Fruit fly (Drosophila melanogaster) whole organism, prepupa: ENCODE measurements around the gene dar1.

Experiments
- Blimp-1 ChIP-seq: fragments of 200-800 bp; sonication (Bioruptor generic); optimal IDR thresholded peaks from 3 replicates; lab custom pipeline; 2017; ENCODE audit warnings: missing biosample characterization, missing genetic modification characterization, mild to moderate bottlenecking, moderate library complexity, missing genetic modification reagents
- CG10631 ChIP-seq: fragments of 200-800 bp; sonication (Bioruptor generic); optimal IDR thresholded peaks from 2 replicates; lab custom pipeline; 2016; ENCODE audit warnings: missing biosample characterization, missing genetic modification characterization
- CG11294 ChIP-seq: fragments of 200-800 bp; sonication (Bioruptor generic); IDR thresholded peaks from 2 replicates; pipeline ENCODE4 v1.3.6; 2022; ENCODE audit warnings: missing biosample characterization, missing genetic modification characterization
- CG11762 ChIP-seq: fragments of 200-800 bp; sonication (Bioruptor generic); optimal IDR thresholded peaks from 3 replicates; lab custom pipeline; 2016; ENCODE audit warnings: missing biosample characterization, missing genetic modification characterization; ENCODE audit not compliant: insufficient read depth
- CG11902 ChIP-seq: fragments of 200-800 bp; sonication (Bioruptor generic); optimal IDR thresholded peaks from 3 replicates; lab custom pipeline; 2016; ENCODE audit warnings: missing biosample characterization, missing genetic modification characterization
- CG15336 ChIP-seq: fragments of 200-800 bp; sonication (Bioruptor generic); IDR thresholded peaks from 2 replicates; pipeline ENCODE4 v1.3.6; 2022; ENCODE audit warnings: missing biosample characterization, missing genetic modification characterization
- CG1621 ChIP-seq: fragments of 200-800 bp; sonication (Bioruptor generic); optimal IDR thresholded peaks from 3 replicates; lab custom pipeline; 2018; ENCODE audit warnings: missing biosample characterization, mild to moderate bottlenecking, missing genetic modification characterization
- CG16779 ChIP-seq: fragments of 200-800 bp; sonication (Bioruptor generic); optimal IDR thresholded peaks from 3 replicates; lab custom pipeline; 2017; ENCODE audit warnings: missing biosample characterization, mild to moderate bottlenecking, missing genetic modification characterization
- CG3032 ChIP-seq: fragments of 200-800 bp; optimal IDR thresholded peaks from 2 replicates; lab custom pipeline; 2019; ENCODE audit warnings: missing biosample characterization, mild to moderate bottlenecking, missing genetic modification characterization, moderate library complexity
- CG31627 ChIP-seq: fragments of 200-800 bp; sonication (Bioruptor generic); optimal IDR thresholded peaks from 3 replicates; lab custom pipeline; 2016; ENCODE audit warnings: missing biosample characterization, missing genetic modification characterization
- CG32006 ChIP-seq: fragments of 200-800 bp; sonication (Bioruptor generic); optimal IDR thresholded peaks from 3 replicates; lab custom pipeline; 2017; ENCODE audit warnings: missing biosample characterization, mild to moderate bottlenecking, missing genetic modification characterization
- CG34406 ChIP-seq: fragments of 200-800 bp; sonication (Bioruptor generic); optimal IDR thresholded peaks from 3 replicates; lab custom pipeline; 2016; ENCODE audit warnings: missing biosample characterization, missing genetic modification characterization
- CG3919 ChIP-seq: fragments of 200-800 bp; sonication (Bioruptor generic); optimal IDR thresholded peaks from 3 replicates; lab custom pipeline; 2016; ENCODE audit warnings: missing biosample characterization, missing genetic modification characterization
- CG4318 ChIP-seq: fragments of 200-800 bp; sonication (Bioruptor generic); optimal IDR thresholded peaks from 3 replicates; lab custom pipeline; 2017; ENCODE audit warnings: missing biosample characterization, mild to moderate bottlenecking, missing genetic modification characterization
- CG6163 ChIP-seq: fragments of 200-800 bp; sonication (Bioruptor generic); IDR thresholded peaks from 3 replicates; pipeline ENCODE4 v1.3.6; 2022; ENCODE audit warnings: missing biosample characterization, missing genetic modification characterization
- CG6276 ChIP-seq: fragments of 200-800 bp; sonication (Bioruptor generic); optimal IDR thresholded peaks from 2 replicates; lab custom pipeline; 2017; ENCODE audit warnings: missing biosample characterization, mild to moderate bottlenecking, missing genetic modification characterization
- CG6792 ChIP-seq: fragments of 200-800 bp; sonication (Bioruptor generic); optimal IDR thresholded peaks from 3 replicates; lab custom pipeline; 2016; ENCODE audit warnings: missing biosample characterization, missing genetic modification characterization
- CG6854 ChIP-seq: fragments of 200-800 bp; sonication (Bioruptor generic); optimal IDR thresholded peaks from 2 replicates; lab custom pipeline; 2017; ENCODE audit warnings: missing biosample characterization, mild to moderate bottlenecking, missing genetic modification characterization
- CG8119 ChIP-seq: fragments of 200-800 bp; sonication (Bioruptor generic); IDR thresholded peaks from 3 replicates; pipeline ENCODE4 v1.3.6; 2022; ENCODE audit warnings: missing biosample characterization, missing genetic modification characterization
- CG8319 ChIP-seq: fragments of 200-800 bp; sonication (Bioruptor generic); optimal IDR thresholded peaks from 3 replicates; lab custom pipeline; 2016; ENCODE audit warnings: missing biosample characterization, missing genetic modification characterization
- CG8632 ChIP-seq: fragments of 200-800 bp; sonication (Bioruptor generic); optimal IDR thresholded peaks from 3 replicates; lab custom pipeline; 2016; ENCODE audit warnings: missing biosample characterization, missing genetic modification characterization
- CG9139 ChIP-seq: fragments of 200-800 bp; sonication (Bioruptor generic); optimal IDR thresholded peaks from 3 replicates; lab custom pipeline; 2017; ENCODE audit warnings: missing biosample characterization, mild to moderate bottlenecking, missing genetic modification characterization
- Eip75B ChIP-seq: fragments of 200-800 bp; sonication (Bioruptor generic); optimal IDR thresholded peaks from 3 replicates; lab custom pipeline; 2016; ENCODE audit warnings: missing biosample characterization, missing genetic modification characterization
- Eip78C ChIP-seq: fragments of 200-800 bp; sonication (Bioruptor generic); peaks from one replicate; lab custom pipeline; 2016; ENCODE audit warnings: missing biosample characterization, missing genetic modification characterization
- Eip93F ChIP-seq: fragments of 200-800 bp; sonication (Bioruptor generic); optimal IDR thresholded peaks from 2 replicates; lab custom pipeline; 2016; ENCODE audit warnings: missing biosample characterization, mild to moderate bottlenecking, missing genetic modification characterization
- Ets21C ChIP-seq: fragments of 200-800 bp; sonication (Bioruptor generic); optimal IDR thresholded peaks from 3 replicates; lab custom pipeline; 2016; ENCODE audit warnings: missing biosample characterization, missing genetic modification characterization
- Ets96B ChIP-seq: fragments of 200-800 bp; optimal IDR thresholded peaks from 2 replicates; lab custom pipeline; 2019; ENCODE audit warnings: missing biosample characterization, mild to moderate bottlenecking, missing genetic modification characterization, moderate library complexity
- Gug ChIP-seq: fragments of 200-800 bp; sonication (Bioruptor generic); IDR thresholded peaks from 2 replicates; pipeline ENCODE4 v1.3.6; 2022; ENCODE audit warnings: missing biosample characterization, missing genetic modification characterization
- Hr38 ChIP-seq: sonication (Bioruptor generic); optimal IDR thresholded peaks from 2 replicates; lab custom pipeline; 2016; ENCODE audit warnings: missing biosample characterization, missing genetic modification characterization
- Hr39 ChIP-seq: fragments of 200-800 bp; sonication (Bioruptor generic); optimal IDR thresholded peaks from 2 replicates; lab custom pipeline; 2016; ENCODE audit warnings: missing biosample characterization, missing genetic modification characterization
- Hr4 ChIP-seq: fragments of 200-800 bp; sonication (Bioruptor generic); optimal IDR thresholded peaks from 3 replicates; lab custom pipeline; 2016; ENCODE audit warnings: missing biosample characterization, missing genetic modification characterization
- Lpt ChIP-seq: fragments of 200-800 bp; sonication (Bioruptor generic); optimal IDR thresholded peaks from 3 replicates; lab custom pipeline; 2016; ENCODE audit warnings: missing biosample characterization, missing genetic modification characterization
- Met ChIP-seq: fragments of 200-800 bp; sonication (Bioruptor generic); optimal IDR thresholded peaks from 3 replicates; lab custom pipeline; 2016; ENCODE audit warnings: missing biosample characterization, missing genetic modification characterization
- OdsH ChIP-seq: fragments of 200-800 bp; sonication (Bioruptor generic); optimal IDR thresholded peaks from 3 replicates; lab custom pipeline; 2016; ENCODE audit warnings: missing biosample characterization, missing genetic modification characterization
- Smox ChIP-seq: fragments of 200-800 bp; sonication (Bioruptor generic); optimal IDR thresholded peaks from 3 replicates; lab custom pipeline; 2016; ENCODE audit warnings: missing biosample characterization, missing genetic modification characterization
- Sox102F ChIP-seq: fragments of 200-800 bp; sonication (Bioruptor generic); optimal IDR thresholded peaks from 2 replicates; lab custom pipeline; 2016; ENCODE audit warnings: missing biosample characterization, mild to moderate bottlenecking, missing genetic modification characterization
- Sox14 ChIP-seq: fragments of 200-800 bp; sonication (Bioruptor generic); optimal IDR thresholded peaks from 3 replicates; lab custom pipeline; 2016; ENCODE audit warnings: missing biosample characterization, missing genetic modification characterization
- Sox15 ChIP-seq: fragments of 200-800 bp; sonication (Bioruptor generic); optimal IDR thresholded peaks from 3 replicates; lab custom pipeline; 2016; ENCODE audit warnings: missing biosample characterization, missing genetic modification characterization
- achi ChIP-seq: fragments of 200-800 bp; sonication (Bioruptor generic); optimal IDR thresholded peaks from 3 replicates; lab custom pipeline; 2016; ENCODE audit warnings: missing biosample characterization, missing genetic modification characterization
- cyc ChIP-seq: fragments of 200-800 bp; sonication (Bioruptor generic); optimal IDR thresholded peaks from 3 replicates; lab custom pipeline; 2016; ENCODE audit warnings: missing biosample characterization, missing genetic modification characterization
- eg ChIP-seq: fragments of 200-800 bp; sonication (Bioruptor generic); IDR thresholded peaks from 3 replicates; pipeline ENCODE4 v1.3.6; 2022; ENCODE audit warnings: missing biosample characterization, missing genetic modification characterization
- fd59A ChIP-seq: fragments of 200-800 bp; sonication (Bioruptor generic); optimal IDR thresholded peaks from 2 replicates; lab custom pipeline; 2017; ENCODE audit warnings: missing biosample characterization, mild to moderate bottlenecking, missing genetic modification characterization, missing genetic modification reagents
- fd85E ChIP-seq: fragments of 200-800 bp; sonication (Bioruptor generic); optimal IDR thresholded peaks from 3 replicates; lab custom pipeline; 2016; ENCODE audit warnings: missing biosample characterization, missing genetic modification characterization
- fkh ChIP-seq: fragments of 200-800 bp; sonication (Bioruptor generic); optimal IDR thresholded peaks from 3 replicates; lab custom pipeline; 2017; ENCODE audit warnings: missing biosample characterization, mild to moderate bottlenecking, missing genetic modification characterization, moderate library complexity
- lz ChIP-seq: fragments of 200-800 bp; sonication (Bioruptor generic); optimal IDR thresholded peaks from 3 replicates; lab custom pipeline; 2016; ENCODE audit warnings: missing biosample characterization, missing genetic modification characterization
- net ChIP-seq: fragments of 200-800 bp; sonication (Bioruptor generic); optimal IDR thresholded peaks from 3 replicates; lab custom pipeline; 2016; ENCODE audit warnings: missing biosample characterization, missing genetic modification characterization
- salr ChIP-seq, 2 experiments: fragments of 200-800 bp; sonication (Bioruptor generic); optimal IDR thresholded peaks; 3 replicates each; lab custom pipeline; 2016 to 2018; ENCODE audit warnings: missing biosample characterization in 2 of 2, missing genetic modification characterization in 2 of 2, mild to moderate bottlenecking in 1 of 2
- spab ChIP-seq: fragments of 200-800 bp; sonication (Bioruptor generic); optimal IDR thresholded peaks from 2 replicates; lab custom pipeline; 2017; ENCODE audit warnings: missing biosample characterization, mild to moderate bottlenecking, missing genetic modification characterization, missing genetic modification reagents
- ss ChIP-seq, 2 experiments: fragments of 200-800 bp; sonication (Bioruptor generic); optimal IDR thresholded peaks; 2 replicates in 1 of 2; 3 replicates in 1 of 2; lab custom pipeline; 2017 to 2018; ENCODE audit warnings: mild to moderate bottlenecking in 2 of 2, missing biosample characterization in 2 of 2, missing genetic modification characterization in 2 of 2, moderate library complexity in 1 of 2
- topi ChIP-seq: fragments of 200-800 bp; sonication (Bioruptor generic); optimal IDR thresholded peaks from 3 replicates; lab custom pipeline; 2016; ENCODE audit warnings: missing biosample characterization, missing genetic modification characterization
- vri ChIP-seq: fragments of 200-800 bp; sonication (Bioruptor generic); optimal IDR thresholded peaks from 3 replicates; lab custom pipeline; 2016; ENCODE audit warnings: missing biosample characterization, mild to moderate bottlenecking, missing genetic modification characterization

Gene dar1

DNA sequence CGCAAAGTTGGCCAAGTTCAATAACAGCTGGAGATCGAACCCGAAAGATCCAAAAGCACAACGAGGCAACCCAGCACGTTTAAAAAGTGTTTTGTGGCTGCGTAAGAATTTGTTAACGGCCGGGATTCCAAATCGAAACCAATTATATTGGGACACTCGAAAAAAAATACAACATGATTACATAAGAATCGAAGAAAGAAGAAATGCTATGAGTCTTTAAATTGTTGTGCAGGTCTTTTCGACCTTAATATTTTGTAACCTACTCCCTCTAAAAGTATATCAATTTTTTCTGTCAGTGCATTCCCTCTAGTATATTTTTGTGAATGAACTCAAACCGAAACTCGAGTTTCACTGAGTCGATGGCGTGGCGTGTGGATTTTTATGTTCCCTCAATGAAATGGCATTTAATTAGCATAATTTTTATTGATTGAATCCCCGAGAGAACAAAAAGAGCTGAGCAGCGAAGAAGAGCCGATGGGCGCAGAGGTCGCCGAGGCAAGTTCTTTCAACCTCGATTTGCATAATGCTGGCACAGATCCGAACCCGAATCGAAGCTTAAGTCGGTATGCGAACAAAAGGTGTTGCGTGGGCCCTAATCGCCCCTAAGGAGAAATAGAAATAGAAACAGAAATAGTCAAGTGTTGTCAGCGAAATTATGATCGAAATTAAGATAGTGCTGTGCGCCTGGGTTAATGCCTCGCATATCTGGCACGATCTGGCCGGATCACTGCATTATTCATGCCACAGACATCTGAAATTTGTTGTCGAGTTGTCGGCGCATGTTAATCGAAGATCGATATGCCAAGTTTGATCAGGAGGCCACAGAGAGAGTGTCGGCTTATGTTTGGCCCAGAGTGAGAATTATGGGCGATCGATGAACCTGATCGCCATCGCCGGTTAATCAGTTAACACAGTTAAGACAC is 39.4 kb downstream of the dar1 start:
- TF ChIP-seq lz (GFP tag; lab: Kevin White, UChicago) (peak; percentile 35), eg (GFP tag; lab: Robert Waterston, UW) (no peak), Ets21C (GFP tag; lab: Kevin White, UChicago) (peak; percentile 37), OdsH (GFP tag; lab: Kevin White, UChicago) (peak; percentile 57), CG6163 (peak; percentile 31; the same call in 2 of the 3 replicates), CG6854 (GFP tag; lab: Kevin White, UChicago) (no peak), Sox15 (peak; percentile 37), topi (GFP tag; lab: Kevin White, UChicago) (no peak), Eip75B (no peak), CG8632 (GFP tag; lab: Kevin White, UChicago) (peak; percentile 56), achi (peak; percentile 49), vri (GFP tag; lab: Kevin White, UChicago) (peak; percentile 12), CG16779 (tag; lab: Kevin White, UChicago) (no peak), cyc (GFP tag; lab: Kevin White, UChicago) (no peak), CG9139 (GFP tag; lab: Kevin White, UChicago) (no peak), spab (GFP tag; lab: Kevin White, UChicago) (no peak), Hr4 (no peak), CG11294 (GFP tag; lab: Robert Waterston, UW) (no peak), CG3919 (GFP tag; lab: Kevin White, UChicago) (no peak), CG31627 (GFP tag; lab: Kevin White, UChicago) (peak; percentile 68), salr (GFP tag; optimal IDR thresholded peaks at IDR 0.05; lab: Kevin White, UChicago) (no peak), fd59A (GFP tag; lab: Kevin White, UChicago) (no peak), CG10631 (GFP tag; lab: Kevin White, UChicago) (no peak), CG3032 (no peak), fd85E (no peak), Blimp-1 (no peak), CG8119 (GFP tag; lab: Robert Waterston, UW) (peak; percentile 18; the same call in 1 of the 3 replicates), CG1621 (tag; lab: Kevin White, UChicago) (no peak), Sox14 (GFP tag; lab: Kevin White, UChicago) (peak; percentile 36), fkh (no peak), Ets96B (tag; lab: Kevin White, UChicago) (no peak), CG32006 (GFP tag; lab: Kevin White, UChicago) (peak; percentile 4), CG8319 (GFP tag; lab: Kevin White, UChicago) (no peak), CG6276 (GFP tag; lab: Kevin White, UChicago) (no peak), net (GFP tag; lab: Kevin White, UChicago) (peak; percentile 35), CG11762 (GFP tag; lab: Kevin White, UChicago) (no peak), Lpt (GFP tag; lab: Kevin White, UChicago) (no peak), CG11902 (GFP tag; lab: Kevin White, UChicago) (no peak), Hr39 (GFP tag; lab: Kevin White, UChicago) (peak; percentile 76), CG4318 (GFP tag; lab: Kevin White, UChicago) (no peak), CG6792 (peak; percentile 39), CG34406 (GFP tag; lab: Kevin White, UChicago) (peak; percentile 60), Eip93F (GFP tag; lab: Kevin White, UChicago) (no peak), ss (GFP tag; optimal IDR thresholded peaks at IDR 0.05; lab: Kevin White, UChicago) (no peak), Met (GFP tag; lab: Kevin White, UChicago) (peak; percentile 71), Sox102F (GFP tag; lab: Kevin White, UChicago) (peak; percentile 61), Smox (GFP tag; lab: Kevin White, UChicago) (peak; percentile 54), Hr38 (GFP tag; lab: Kevin White, UChicago) (no peak), CG15336 (GFP tag; lab: Robert Waterston, UW) (no peak), Gug (GFP tag; lab: Robert Waterston, UW) (no peak), Eip78C (GFP tag; lab: Kevin White, UChicago) (peak; percentile 89)
